Worm (Caenorhabditis elegans) whole organism, L2 larva: ENCODE data around the gene W08E12.2.
"Not testable (repeated sequence)": the region's sequence is repeated elsewhere in the genome, so short reads cannot be mapped to it uniquely, and the experiment has no call there.

ENCODE experiments used
- F13H6.1 ChIP-seq: sonication (generic microtip); optimal IDR thresholded peaks from 2 replicates; lab custom pipeline; 2016; ENCODE audit warnings: missing genetic modification characterization, missing compliant biosample characterization
- ZK546.5 ChIP-seq: sonication (generic microtip); optimal IDR thresholded peaks from 2 replicates; lab custom pipeline; 2017; ENCODE audit warnings: missing biosample characterization, missing genetic modification characterization
- alr-1 ChIP-seq: fragments of 150-350 bp; optimal IDR thresholded peaks from 2 replicates; lab custom pipeline; 2014; ENCODE audit warnings: missing biosample characterization, missing genetic modification characterization
- aly-2 ChIP-seq: fragments of 150-350 bp; optimal IDR thresholded peaks from 2 replicates; lab custom pipeline; 2014; ENCODE audit warnings: missing biosample characterization, missing genetic modification characterization
- ama-1 ChIP-seq: fragments of 150-350 bp; optimal IDR thresholded peaks from 2 replicates; lab custom pipeline; 2018; ENCODE audit warnings: inconsistent platforms
- blmp-1 ChIP-seq: sonication (generic microtip); optimal IDR thresholded peaks from 2 replicates; lab custom pipeline; 2017; ENCODE audit warnings: missing genetic modification characterization, mild to moderate bottlenecking, missing compliant biosample characterization, antibody characterized with exemption, moderate library complexity; ENCODE audit not compliant: insufficient read depth
- ceh-16 ChIP-seq: fragments of 150-350 bp; optimal IDR thresholded peaks from 2 replicates; lab custom pipeline; 2014; ENCODE audit warnings: missing biosample characterization, missing genetic modification characterization
- crh-2 ChIP-seq: sonication (generic microtip); optimal IDR thresholded peaks from 2 replicates; lab custom pipeline; 2017; ENCODE audit warnings: missing biosample characterization, missing genetic modification characterization
- egl-27 ChIP-seq: sonication (generic microtip); optimal IDR thresholded peaks from 3 replicates; lab custom pipeline; 2017; ENCODE audit warnings: missing biosample characterization, missing genetic modification reagents, missing genetic modification characterization
- fos-1 ChIP-seq: fragments of 150-350 bp; optimal IDR thresholded peaks from 2 replicates; lab custom pipeline; 2014; ENCODE audit warnings: missing biosample characterization, missing genetic modification characterization
- gmeb-1 ChIP-seq: fragments of 150-350 bp; optimal IDR thresholded peaks from 2 replicates; lab custom pipeline; 2014; ENCODE audit warnings: missing biosample characterization, missing genetic modification characterization
- lin-11 ChIP-seq: fragments of 150-350 bp; sonication (generic microtip); optimal IDR thresholded peaks from 2 replicates; lab custom pipeline; 2014; ENCODE audit warnings: missing biosample characterization, missing genetic modification characterization, inconsistent platforms, mixed read lengths
- lin-13 ChIP-seq: fragments of 150-350 bp; optimal IDR thresholded peaks from 2 replicates; lab custom pipeline; 2014; ENCODE audit warnings: missing biosample characterization, missing genetic modification reagents, missing genetic modification characterization
- lsy-2 ChIP-seq, 2 experiments: fragments of 150-350 bp in 1 of 2; sonication (generic microtip) in 1 of 2; optimal IDR thresholded peaks; 2 replicates each; lab custom pipeline; 2014 to 2017; ENCODE audit warnings: missing biosample characterization in 2 of 2, missing genetic modification characterization in 2 of 2
- mab-5 ChIP-seq: fragments of 150-350 bp; optimal IDR thresholded peaks from 2 replicates; lab custom pipeline; 2014; ENCODE audit warnings: missing biosample characterization, missing genetic modification characterization
- mbf-1 ChIP-seq: sonication (generic microtip); optimal IDR thresholded peaks from 2 replicates; lab custom pipeline; 2017; ENCODE audit warnings: missing biosample characterization, missing genetic modification characterization
- mdl-1 ChIP-seq, 2 experiments: fragments of 150-350 bp in 1 of 2; sonication (generic microtip) in 1 of 2; optimal IDR thresholded peaks; 2 replicates each; lab custom pipeline; 2017; ENCODE audit warnings: missing biosample characterization in 2 of 2, missing genetic modification characterization in 2 of 2
- nhr-10 ChIP-seq: sonication (generic microtip); optimal IDR thresholded peaks from 2 replicates; lab custom pipeline; 2017; ENCODE audit warnings: missing biosample characterization, missing genetic modification characterization
- nhr-129 ChIP-seq: fragments of 150-350 bp; optimal IDR thresholded peaks from 2 replicates; lab custom pipeline; 2014; ENCODE audit warnings: missing biosample characterization, missing genetic modification characterization
- nhr-21 ChIP-seq: fragments of 150-350 bp; optimal IDR thresholded peaks from 2 replicates; lab custom pipeline; 2014; ENCODE audit warnings: missing biosample characterization, missing genetic modification characterization
- nhr-23 ChIP-seq: fragments of 150-350 bp; optimal IDR thresholded peaks from 2 replicates; lab custom pipeline; 2014; ENCODE audit warnings: missing biosample characterization, missing genetic modification reagents, missing genetic modification characterization
- nhr-25 ChIP-seq: fragments of 150-350 bp; sonication (generic microtip); optimal IDR thresholded peaks from 3 replicates; lab custom pipeline; 2014; ENCODE audit warnings: missing biosample characterization, missing genetic modification characterization
- nhr-77 ChIP-seq: fragments of 150-350 bp; optimal IDR thresholded peaks from 2 replicates; lab custom pipeline; 2014; ENCODE audit warnings: missing biosample characterization, missing genetic modification characterization
- peb-1 ChIP-seq: fragments of 150-350 bp; optimal IDR thresholded peaks from 2 replicates; lab custom pipeline; 2014; ENCODE audit warnings: missing biosample characterization, missing genetic modification characterization
- sem-4 ChIP-seq: fragments of 150-350 bp; optimal IDR thresholded peaks from 2 replicates; lab custom pipeline; 2014; ENCODE audit warnings: missing biosample characterization, missing genetic modification reagents, missing genetic modification characterization
- sma-3 ChIP-seq: sonication (generic microtip); optimal IDR thresholded peaks from 2 replicates; lab custom pipeline; 2016; ENCODE audit warnings: missing genetic modification reagents, missing genetic modification characterization, missing compliant biosample characterization
- sma-9 ChIP-seq, 2 experiments: fragments of 150-350 bp in 1 of 2; sonication (generic microtip) in 1 of 2; optimal IDR thresholded peaks; 2 replicates each; lab custom pipeline; 2014 to 2016; ENCODE audit warnings: missing genetic modification characterization in 2 of 2, mild to moderate bottlenecking in 1 of 2, missing biosample characterization in 1 of 2, missing compliant biosample characterization in 1 of 2, missing genetic modification reagents in 1 of 2, moderate library complexity in 1 of 2
- snpc-4 ChIP-seq: fragments of 150-350 bp; optimal IDR thresholded peaks from 2 replicates; lab custom pipeline; 2014; ENCODE audit warnings: missing biosample characterization, missing genetic modification characterization
- unc-39 ChIP-seq: fragments of 150-350 bp; optimal IDR thresholded peaks from 2 replicates; lab custom pipeline; 2014; ENCODE audit warnings: missing biosample characterization, missing genetic modification characterization
- unc-55 ChIP-seq: fragments of 150-350 bp; sonication (generic microtip); optimal IDR thresholded peaks from 3 replicates; lab custom pipeline; 2014; ENCODE audit warnings: missing biosample characterization, missing genetic modification reagents, missing genetic modification characterization
- unc-62 ChIP-seq: fragments of 150-350 bp; optimal IDR thresholded peaks from 2 replicates; lab custom pipeline; 2014; ENCODE audit warnings: missing biosample characterization, missing genetic modification reagents, missing genetic modification characterization
- zag-1 ChIP-seq: fragments of 150-350 bp; optimal IDR thresholded peaks from 2 replicates; lab custom pipeline; 2014; ENCODE audit warnings: missing biosample characterization, missing genetic modification characterization
- ztf-1 ChIP-seq: fragments of 200-800 bp; sonication (Bioruptor generic); conservative IDR thresholded peaks from 2 replicates; pipeline ENCODE4 v1.3.6; 2022; ENCODE audit warnings: missing genetic modification characterization, missing compliant biosample characterization
- ztf-11 ChIP-seq: sonication (generic microtip); optimal IDR thresholded peaks from 2 replicates; lab custom pipeline; 2017; ENCODE audit warnings: missing biosample characterization, missing genetic modification characterization
- ztf-4 ChIP-seq: fragments of 150-350 bp; optimal IDR thresholded peaks from 2 replicates; lab custom pipeline; 2014; ENCODE audit warnings: missing biosample characterization, missing genetic modification characterization

W08E12.2 gene

ce11 chrIV:3313311-3313710 lies 7.6 kb downstream of the W08E12.2 start:
- TF ChIP-seq nhr-25 (tag; lab: Kevin White, UChicago) = peak; percentile 62
- peak; percentile 36 for TF ChIP-seq lin-13
- TF ChIP-seq sma-3 (GFP tag; lab: Kevin White, UChicago) = peak; percentile 67
- peak; percentile 83 to 94 for TF ChIP-seq lsy-2 (tag; optimal IDR thresholded peaks at IDR 0.05; lab: Kevin White, UChicago)
- TF ChIP-seq nhr-129 (tag; lab: Kevin White, UChicago) = peak; percentile 16
- peak; percentile 30 for TF ChIP-seq gmeb-1 (tag; lab: Kevin White, UChicago)
- TF ChIP-seq F13H6.1 (tag; lab: Kevin White, UChicago) = peak; percentile 46
- peak; percentile 48 for TF ChIP-seq sma-9 (GFP tag; optimal IDR thresholded peaks at IDR 0.05; lab: Kevin White, UChicago)
- not testable (repeated sequence) for TF ChIP-seq sma-9 (tag; optimal IDR thresholded peaks at IDR 0.05; lab: Kevin White, UChicago)
- TF ChIP-seq fos-1 (tag; lab: Kevin White, UChicago) = peak; percentile 6
- TF ChIP-seq nhr-21 (tag; lab: Kevin White, UChicago) = peak; percentile 34
- TF ChIP-seq crh-2 (tag; lab: Kevin White, UChicago) = peak; percentile 41

- TF ChIP-seq lsy-2 (tag; optimal IDR thresholded peaks at IDR 0.05; lab: Kevin White, UChicago) = peak in 1 of 2 experiments; percentile 44
Measured at ce11 chrIV:3314099-3314498, 8.4 kb downstream of the W08E12.2 start.

- TF ChIP-seq lin-13; lin-11; sma-9 (GFP tag; optimal IDR thresholded peaks at IDR 0.05; lab: Kevin White, UChicago); sma-9 (tag; optimal IDR thresholded peaks at IDR 0.05; lab: Kevin White, UChicago): not testable (repeated sequence)
Measured at ce11 chrIV:3331758-3332157, 26.1 kb downstream of the W08E12.2 start, which contains the start of gene F42A6.5. Gene F42A6.5 (minus strand): TSS chrIV:3331858.

ce11 chrIV:3336585-3336984 lies 30.9 kb downstream of the W08E12.2 start, which contains the start of gene F42A6.6:
Gene F42A6.6 (minus strand): TSS chrIV:3336873.
- TF ChIP-seq ama-1 (lab: Kevin White, UChicago) (peak; percentile 72), sma-3 (GFP tag; lab: Kevin White, UChicago) (no peak), nhr-23 (tag; lab: Kevin White, UChicago) (no peak), sem-4 (peak; percentile 4), sma-9 (GFP tag; optimal IDR thresholded peaks at IDR 0.05; lab: Kevin White, UChicago) (peak; percentile 29), sma-9 (tag; optimal IDR thresholded peaks at IDR 0.05; lab: Kevin White, UChicago) (no peak), snpc-4 (tag; lab: Kevin White, UChicago) (no peak), F13H6.1 (tag; lab: Kevin White, UChicago) (no peak), lsy-2 (tag; optimal IDR thresholded peaks at IDR 0.05; lab: Kevin White, UChicago) (peak in 1 of 2 experiments; percentile 33), nhr-21 (tag; lab: Kevin White, UChicago) (peak; percentile 11), gmeb-1 (tag; lab: Kevin White, UChicago) (peak; percentile 39), lin-13 (peak; percentile 13)

- TF ChIP-seq ztf-11 (tag; lab: Kevin White, UChicago) (no peak), sem-4 (no peak), nhr-21 (tag; lab: Kevin White, UChicago) (no peak), lin-13 (no peak), ztf-1 (GFP tag; lab: Robert Waterston, UW) (no peak), unc-62 (GFP tag; lab: Kevin White, UChicago) (no peak), mdl-1 (tag; optimal IDR thresholded peaks at IDR 0.05; lab: Kevin White, UChicago) (no peak)
Measured at ce11 chrIV:3337275-3337674, 31.6 kb downstream of the W08E12.2 start.

- TF ChIP-seq sma-9 (GFP tag; optimal IDR thresholded peaks at IDR 0.05; lab: Kevin White, UChicago) (no peak), sma-9 (tag; optimal IDR thresholded peaks at IDR 0.05; lab: Kevin White, UChicago) (no peak), unc-55 (no peak), mdl-1 (tag; optimal IDR thresholded peaks at IDR 0.05; lab: Kevin White, UChicago) (no peak), ztf-4 (tag; lab: Kevin White, UChicago) (no peak), fos-1 (tag; lab: Kevin White, UChicago) (no peak), sem-4 (no peak), peb-1 (tag; lab: Kevin White, UChicago) (no peak), unc-39 (tag; lab: Kevin White, UChicago) (no peak)
Measured at ce11 chrIV:3338176-3338575, 32.5 kb downstream of the W08E12.2 start.

- TF ChIP-seq sem-4 (peak; percentile 56), nhr-77 (tag; lab: Kevin White, UChicago) (no peak), unc-62 (GFP tag; lab: Kevin White, UChicago) (no peak), alr-1 (tag; lab: Kevin White, UChicago) (no peak), lsy-2 (tag; optimal IDR thresholded peaks at IDR 0.05; lab: Kevin White, UChicago) (peak; percentile 85 to 96), blmp-1 (tag; lab: Kevin White, UChicago) (peak; percentile 28), nhr-21 (tag; lab: Kevin White, UChicago) (peak; percentile 62), mbf-1 (no peak), mab-5 (tag; lab: Kevin White, UChicago) (peak; percentile 56), ztf-4 (tag; lab: Kevin White, UChicago) (peak; percentile 68), ztf-1 (GFP tag; lab: Robert Waterston, UW) (no peak), nhr-10 (tag; lab: Kevin White, UChicago) (no peak), snpc-4 (tag; lab: Kevin White, UChicago) (peak; percentile 42), zag-1 (tag; lab: Kevin White, UChicago) (peak; percentile 17), sma-9 (GFP tag; optimal IDR thresholded peaks at IDR 0.05; lab: Kevin White, UChicago) (peak; percentile 70), sma-9 (tag; optimal IDR thresholded peaks at IDR 0.05; lab: Kevin White, UChicago) (no peak), ZK546.5 (peak; percentile 66), egl-27 (tag; lab: Kevin White, UChicago) (peak; percentile 8), lin-13 (peak; percentile 92), nhr-25 (tag; lab: Kevin White, UChicago) (peak; percentile 88), peb-1 (tag; lab: Kevin White, UChicago) (no peak), aly-2 (tag; lab: Kevin White, UChicago) (no peak), ceh-16 (tag; lab: Kevin White, UChicago) (no peak)
Measured at ce11 chrIV:3338676-3339075, 33.0 kb downstream of the W08E12.2 start, which contains the start of gene hrpa-1. Gene hrpa-1 (minus strand): TSS chrIV:3338867.
